Fruit fly (Drosophila melanogaster) Kc167 (cell line): ENCODE results near the gene CG17109.

Experiments
- Myc ChIP-seq: fragments of >200 bp; optimal IDR thresholded peaks from 2 replicates; lab custom pipeline; 2017; ENCODE audit warnings: missing external identifiers
- Sin3A ChIP-seq: fragments of >200 bp; optimal IDR thresholded peaks from 2 replicates; lab custom pipeline; 2018; ENCODE audit warnings: missing external identifiers
- h ChIP-seq: fragments of >200 bp; optimal IDR thresholded peaks from 3 replicates; lab custom pipeline; 2018; ENCODE audit warnings: missing external identifiers
- insv ChIP-seq: fragments of >200 bp; optimal IDR thresholded peaks from 3 replicates; lab custom pipeline; 2018; ENCODE audit warnings: missing external identifiers
- psq ChIP-seq: fragments of >200 bp; optimal IDR thresholded peaks from 2 replicates; lab custom pipeline; 2017; ENCODE audit warnings: missing external identifiers
- ttk ChIP-seq: sonication (Bioruptor generic); optimal IDR thresholded peaks from 2 replicates; lab custom pipeline; 2017; ENCODE audit warnings: missing external identifiers

Gene CG17109

dm6 chr3R:23119873-23120272, 24.4 kb downstream of the CG17109 start:
- TF ChIP-seq psq (lab: Kevin White, UChicago) = no peak

DNA sequence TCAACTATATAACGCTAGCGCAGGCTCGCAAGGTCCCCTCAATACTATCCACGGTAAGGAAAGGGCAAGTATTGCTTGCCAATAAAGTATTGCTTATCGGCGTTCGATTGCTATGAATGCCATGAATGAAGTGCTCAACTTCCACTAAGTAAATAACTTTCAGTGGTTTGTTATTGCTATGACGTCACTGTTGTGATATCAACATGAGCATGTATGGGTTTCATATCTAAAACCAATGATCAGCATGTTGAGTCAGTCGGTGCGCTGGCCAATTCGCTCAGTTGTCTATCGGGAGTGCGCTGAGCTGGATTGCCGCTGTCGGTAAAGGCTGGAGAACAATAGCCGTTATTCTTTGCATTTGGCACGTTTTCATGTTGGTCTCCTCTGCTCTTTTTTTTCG, 25.4 kb downstream of the CG17109 start:
- TF ChIP-seq Myc (lab: Kevin White, UChicago) (no peak), insv (lab: Kevin White, UChicago) (no peak), h (lab: Kevin White, UChicago) (no peak), ttk (lab: Kevin White, UChicago) (no peak), Sin3A (lab: Kevin White, UChicago) (no peak), psq (lab: Kevin White, UChicago) (no peak)

dm6 chr3R:23126241-23127022, 30.9 kb downstream of the CG17109 start, which contains the start of gene CG31365:
TSS of gene CG31365 (minus strand) at chr3R:23126422.
- TF ChIP-seq insv (lab: Kevin White, UChicago) (no peak), psq (lab: Kevin White, UChicago) (no peak), Sin3A (lab: Kevin White, UChicago) (no peak), ttk (lab: Kevin White, UChicago) (no peak), h (lab: Kevin White, UChicago) (no peak), Myc (lab: Kevin White, UChicago) (no peak)

DNA sequence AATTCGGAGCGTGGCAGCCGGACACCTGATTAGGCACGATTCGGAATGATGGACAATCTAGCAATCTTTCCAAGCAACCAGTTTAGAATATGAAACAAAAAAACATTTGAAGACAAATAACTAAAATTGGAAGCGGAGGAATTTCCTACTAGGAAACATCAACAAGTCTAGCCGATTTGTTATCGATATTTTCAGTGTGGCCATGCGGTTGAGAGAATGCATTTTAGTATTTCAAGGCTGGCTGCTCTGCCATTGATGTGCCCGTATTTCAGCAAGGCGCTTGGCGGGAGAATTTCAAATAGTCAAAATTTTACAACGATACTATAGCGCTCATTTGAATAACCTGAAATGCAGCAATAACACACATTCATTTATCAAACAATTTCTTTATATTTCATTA, 32.3 kb downstream of the CG17109 start, which contains the start of gene CG31457:
Gene CG31457 (minus strand): TSS at position 186 of the 400 bp plus-strand sequence.
- TF ChIP-seq h (lab: Kevin White, UChicago) (no peak), insv (lab: Kevin White, UChicago) (no peak), psq (lab: Kevin White, UChicago) (no peak), Sin3A (lab: Kevin White, UChicago) (no peak), Myc (lab: Kevin White, UChicago) (no peak), ttk (lab: Kevin White, UChicago) (no peak)

DNA sequence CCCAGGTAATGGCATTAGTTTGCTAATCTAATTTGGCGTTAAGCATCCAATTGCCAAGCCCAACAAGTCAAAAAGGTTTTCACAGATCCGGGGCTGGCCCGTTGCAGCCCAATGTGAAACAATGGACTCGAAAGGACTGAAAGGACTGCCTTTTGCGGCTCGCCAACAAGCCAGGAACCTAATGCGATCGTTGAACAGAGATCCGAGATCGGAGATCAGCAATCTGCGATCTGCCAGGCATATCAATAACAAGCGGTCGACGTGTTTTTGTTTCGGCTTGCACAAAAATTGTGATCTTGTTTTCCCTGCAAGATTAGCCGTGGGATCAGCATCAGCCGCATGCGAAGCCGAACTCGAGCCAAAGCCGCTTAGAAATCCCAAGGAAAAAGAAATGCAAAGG, 34.1 kb downstream of the CG17109 start:
- no peak for TF ChIP-seq insv (lab: Kevin White, UChicago)
- TF ChIP-seq Myc (lab: Kevin White, UChicago) = no peak
- TF ChIP-seq h (lab: Kevin White, UChicago) = no peak
- no peak for TF ChIP-seq ttk (lab: Kevin White, UChicago)
- no peak for TF ChIP-seq Sin3A (lab: Kevin White, UChicago)
- TF ChIP-seq psq (lab: Kevin White, UChicago) = no peak

dm6 chr3R:23130181-23130580, 34.7 kb downstream of the CG17109 start:
- TF ChIP-seq psq (lab: Kevin White, UChicago) (no peak), insv (lab: Kevin White, UChicago) (no peak), Sin3A (lab: Kevin White, UChicago) (no peak), Myc (lab: Kevin White, UChicago) (no peak), h (lab: Kevin White, UChicago) (no peak), ttk (lab: Kevin White, UChicago) (no peak)

DNA sequence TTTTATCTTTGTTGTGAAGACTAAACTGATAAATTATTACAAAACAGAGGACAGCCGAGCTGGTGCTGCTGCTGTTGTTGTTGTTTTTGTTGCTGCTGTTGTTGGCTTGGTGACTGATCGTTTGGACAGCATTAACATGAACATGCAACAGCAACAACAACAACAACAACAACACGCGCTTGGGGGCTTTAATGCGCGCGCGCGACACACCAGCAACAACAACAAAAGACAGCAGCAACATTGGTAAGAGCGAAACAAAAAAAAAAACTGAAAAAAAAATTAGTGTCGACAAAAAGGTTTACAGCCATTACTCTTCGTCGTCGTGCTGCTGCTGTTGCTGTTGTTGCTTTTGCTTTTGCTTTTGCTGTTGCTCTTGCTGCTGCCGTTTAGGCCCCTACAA, 35.4 kb downstream of the CG17109 start:
- no peak for TF ChIP-seq Sin3A (lab: Kevin White, UChicago)

dm6 chr3R:23131341-23131884, 35.9 kb downstream of the CG17109 start:
- TF ChIP-seq Myc (lab: Kevin White, UChicago) (no peak), insv (lab: Kevin White, UChicago) (no peak), Sin3A (lab: Kevin White, UChicago) (no peak), h (lab: Kevin White, UChicago) (no peak), ttk (lab: Kevin White, UChicago) (no peak), psq (lab: Kevin White, UChicago) (no peak)

DNA sequence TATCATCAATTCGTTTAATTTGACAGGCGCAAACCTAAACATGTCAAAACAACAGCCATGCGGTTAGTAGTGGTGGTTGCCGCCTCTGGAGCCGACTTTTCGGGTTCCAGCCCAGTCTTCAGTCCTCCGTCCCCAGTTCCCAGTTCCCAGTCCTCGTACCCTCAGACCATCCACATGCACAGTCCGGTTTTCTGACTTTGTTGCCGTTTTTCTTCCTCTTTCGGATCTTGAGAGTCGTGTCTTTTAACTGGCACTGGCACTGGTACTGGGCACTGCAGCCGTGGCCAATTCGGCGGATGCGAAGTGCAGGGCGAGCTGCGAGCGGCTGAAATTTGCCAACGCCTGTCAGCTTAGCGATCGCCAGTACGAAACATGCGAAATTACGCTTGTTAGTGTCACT, 36.8 kb downstream of the CG17109 start:
- TF ChIP-seq Sin3A (lab: Kevin White, UChicago) = no peak
- TF ChIP-seq insv (lab: Kevin White, UChicago) = no peak
- TF ChIP-seq psq (lab: Kevin White, UChicago) = no peak
- no peak for TF ChIP-seq Myc (lab: Kevin White, UChicago)
- no peak for TF ChIP-seq ttk (lab: Kevin White, UChicago)
- no peak for TF ChIP-seq h (lab: Kevin White, UChicago)

dm6 chr3R:23133301-23133828, 37.9 kb downstream of the CG17109 start:
- TF ChIP-seq Myc (lab: Kevin White, UChicago) = no peak

- TF ChIP-seq Sin3A (lab: Kevin White, UChicago) (no peak), psq (lab: Kevin White, UChicago) (no peak), insv (lab: Kevin White, UChicago) (no peak), Myc (lab: Kevin White, UChicago) (no peak), h (lab: Kevin White, UChicago) (no peak), ttk (lab: Kevin White, UChicago) (no peak)
These were observed 39.2 kb downstream of the CG17109 start for dm6 chr3R:23134690-23135089.

DNA sequence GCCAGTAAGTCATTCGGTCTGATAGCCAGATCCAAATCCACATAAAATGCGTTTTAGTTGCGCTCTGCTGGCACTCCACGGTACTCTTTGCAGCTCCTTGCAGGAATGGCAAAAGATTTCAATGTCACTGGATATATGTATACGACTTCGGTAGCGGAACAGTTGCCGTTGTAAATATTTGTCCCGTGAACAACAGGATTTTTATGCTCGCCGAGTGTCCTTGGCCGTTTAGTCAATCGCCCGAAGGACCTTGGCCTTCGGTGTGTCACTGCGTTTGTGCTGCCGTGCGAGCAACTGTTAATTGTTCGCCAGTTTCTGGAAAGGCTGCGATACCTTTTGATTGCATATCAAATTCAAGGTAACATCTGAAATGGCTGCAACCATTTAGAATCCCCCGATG, 42.9 kb downstream of the CG17109 start:
- TF ChIP-seq Sin3A (lab: Kevin White, UChicago) (no peak), ttk (lab: Kevin White, UChicago) (no peak), Myc (lab: Kevin White, UChicago) (no peak), insv (lab: Kevin White, UChicago) (no peak), psq (lab: Kevin White, UChicago) (no peak), h (lab: Kevin White, UChicago) (no peak)
